Fruit fly (Drosophila melanogaster) whole organism, embryonic: ENCODE results near the gene Trf4-1.
A peak's percentile ranks its signal among the peaks of the same experiment; 100 is the strongest.

Source experiments
- CG10321 ChIP-seq: fragments of 200-800 bp; sonication (Bioruptor generic); IDR thresholded peaks from 2 replicates; pipeline ENCODE4 v1.3.6; 2022; ENCODE audit warnings: missing biosample characterization, missing genetic modification characterization
- CG10979 ChIP-seq: fragments of 200-800 bp; sonication (Bioruptor generic); optimal IDR thresholded peaks from 2 replicates; lab custom pipeline; 2018; ENCODE audit warnings: missing biosample characterization, mild to moderate bottlenecking, missing genetic modification characterization, moderate library complexity
- CG12391 ChIP-seq: fragments of 200-800 bp; sonication (Bioruptor generic); optimal IDR thresholded peaks from 3 replicates; lab custom pipeline; 2018; ENCODE audit warnings: missing biosample characterization, mild to moderate bottlenecking, missing genetic modification characterization, moderate library complexity
- CG12659 ChIP-seq: fragments of 200-800 bp; sonication (Bioruptor generic); optimal IDR thresholded peaks from 3 replicates; lab custom pipeline; 2017; ENCODE audit warnings: mild to moderate bottlenecking, missing biosample characterization, missing genetic modification reagents, missing genetic modification characterization
- CG15011 ChIP-seq: fragments of 200-800 bp; sonication (Bioruptor generic); optimal IDR thresholded peaks from 3 replicates; lab custom pipeline; 2018; ENCODE audit warnings: missing biosample characterization, mild to moderate bottlenecking, missing genetic modification characterization
- CG1602 ChIP-seq: fragments of 200-800 bp; sonication (Bioruptor generic); optimal IDR thresholded peaks from 3 replicates; lab custom pipeline; 2016; ENCODE audit warnings: missing biosample characterization, missing genetic modification characterization
- CG16815 ChIP-seq: fragments of 200-800 bp; sonication (Bioruptor generic); optimal IDR thresholded peaks from 3 replicates; lab custom pipeline; 2017; ENCODE audit warnings: missing biosample characterization, mild to moderate bottlenecking, missing genetic modification characterization
- CG17829 ChIP-seq: fragments of 200-800 bp; optimal IDR thresholded peaks from 2 replicates; lab custom pipeline; 2019; ENCODE audit warnings: missing biosample characterization, mild to moderate bottlenecking, missing genetic modification characterization, moderate library complexity
- CG18262 ChIP-seq: fragments of 200-800 bp; optimal IDR thresholded peaks from 3 replicates; lab custom pipeline; 2019; ENCODE audit warnings: missing biosample characterization, mild to moderate bottlenecking, missing genetic modification characterization, moderate library complexity
- CG2120 ChIP-seq: fragments of 200-800 bp; sonication (Bioruptor generic); optimal IDR thresholded peaks from 3 replicates; lab custom pipeline; 2016; ENCODE audit warnings: missing biosample characterization, missing genetic modification characterization
- CG3065 ChIP-seq: fragments of 200-800 bp; sonication (Bioruptor generic); optimal IDR thresholded peaks from 2 replicates; lab custom pipeline; 2016; ENCODE audit warnings: missing biosample characterization, missing genetic modification characterization
- CG32532 ChIP-seq: fragments of 200-800 bp; sonication (Bioruptor generic); IDR thresholded peaks from 2 replicates; pipeline ENCODE4 v1.3.6; 2022; ENCODE audit warnings: missing biosample characterization, missing genetic modification characterization
- CG4282 ChIP-seq: fragments of 200-800 bp; sonication (Bioruptor generic); optimal IDR thresholded peaks from 2 replicates; lab custom pipeline; 2016; ENCODE audit warnings: missing biosample characterization, missing genetic modification characterization
- CG6854 ChIP-seq: fragments of 200-800 bp; sonication (Bioruptor generic); optimal IDR thresholded peaks from 3 replicates; lab custom pipeline; 2017; ENCODE audit warnings: missing biosample characterization, mild to moderate bottlenecking, missing genetic modification characterization
- CG7745 ChIP-seq: fragments of 200-800 bp; sonication (Bioruptor generic); optimal IDR thresholded peaks from 2 replicates; lab custom pipeline; 2018; ENCODE audit warnings: missing biosample characterization, mild to moderate bottlenecking, missing genetic modification characterization, moderate library complexity
- CG8281 ChIP-seq: fragments of 200-800 bp; sonication (Bioruptor generic); optimal IDR thresholded peaks from 2 replicates; lab custom pipeline; 2018; ENCODE audit warnings: missing biosample characterization, mild to moderate bottlenecking, missing genetic modification characterization, moderate library complexity
- CG8944 ChIP-seq: fragments of 200-800 bp; sonication (Bioruptor generic); optimal IDR thresholded peaks from 3 replicates; lab custom pipeline; 2016; ENCODE audit warnings: missing biosample characterization, missing genetic modification characterization
- Dek ChIP-seq: fragments of 200-800 bp; sonication (Bioruptor generic); optimal IDR thresholded peaks from 3 replicates; lab custom pipeline; 2019; ENCODE audit warnings: missing biosample characterization, mild to moderate bottlenecking, missing genetic modification characterization, moderate library complexity
- Dref ChIP-seq: fragments of 200-800 bp; sonication (Bioruptor generic); IDR thresholded peaks from 2 replicates; pipeline ENCODE4 v1.3.6; 2022; ENCODE audit warnings: missing biosample characterization, missing genetic modification characterization
- ERR ChIP-seq: fragments of 200-800 bp; sonication (Bioruptor generic); optimal IDR thresholded peaks from 2 replicates; lab custom pipeline; 2016; ENCODE audit warnings: missing biosample characterization, missing genetic modification characterization
- Ets97D ChIP-seq: fragments of 200-800 bp; sonication (Bioruptor generic); optimal IDR thresholded peaks from 3 replicates; lab custom pipeline; 2016; ENCODE audit warnings: missing biosample characterization, missing genetic modification characterization
- Fer2 ChIP-seq: fragments of 200-800 bp; sonication (Bioruptor generic); optimal IDR thresholded peaks from 2 replicates; lab custom pipeline; 2018; ENCODE audit warnings: missing biosample characterization, mild to moderate bottlenecking, missing genetic modification characterization, moderate library complexity
- GATAe ChIP-seq: fragments of 200-800 bp; sonication (Bioruptor generic); conservative IDR thresholded peaks from 2 replicates; pipeline ENCODE4 v1.3.6; 2022; ENCODE audit warnings: missing biosample characterization, missing genetic modification characterization
- H15 ChIP-seq: fragments of 200-800 bp; sonication (Bioruptor generic); IDR thresholded peaks from 3 replicates; pipeline ENCODE4 v1.3.6; 2022; ENCODE audit warnings: missing biosample characterization, missing genetic modification characterization
- HLH4C ChIP-seq: fragments of 200-800 bp; sonication (Bioruptor generic); IDR thresholded peaks from 3 replicates; pipeline ENCODE4 v1.3.6; 2022; ENCODE audit warnings: missing biosample characterization, missing genetic modification characterization; ENCODE audit not compliant: partially characterized antibody
- Lhr ChIP-seq: fragments of 200-800 bp; sonication (Bioruptor generic); optimal IDR thresholded peaks from 3 replicates; lab custom pipeline; 2017; ENCODE audit warnings: mild to moderate bottlenecking, missing biosample characterization, missing genetic modification reagents, missing genetic modification characterization
- PHDP ChIP-seq: fragments of 200-800 bp; sonication (Bioruptor generic); optimal IDR thresholded peaks from 3 replicates; lab custom pipeline; 2018; ENCODE audit warnings: missing biosample characterization, mild to moderate bottlenecking, missing genetic modification characterization, moderate library complexity
- Stat92E ChIP-seq, 3 experiments: fragments of >200 bp in 2 of 3; fragments of 200-800 bp in 1 of 3; sonication (Bioruptor generic) in 1 of 3; optimal IDR thresholded peaks; 2 replicates each; lab custom pipeline; 2017 to 2019; ENCODE audit warnings: missing biosample characterization in 3 of 3, missing genetic modification characterization in 3 of 3, mild to moderate bottlenecking in 1 of 3, moderate library complexity in 1 of 3
- abd-A ChIP-seq: fragments of 200-800 bp; sonication (Bioruptor generic); optimal IDR thresholded peaks from 3 replicates; lab custom pipeline; 2019; ENCODE audit warnings: missing biosample characterization, mild to moderate bottlenecking, missing genetic modification characterization, moderate library complexity
- danr ChIP-seq: fragments of 200-800 bp; sonication (Bioruptor generic); IDR thresholded peaks from 2 replicates; pipeline ENCODE4 v1.3.6; 2022; ENCODE audit warnings: missing biosample characterization, missing genetic modification characterization
- dmrt11E ChIP-seq: fragments of 200-800 bp; sonication (Bioruptor generic); optimal IDR thresholded peaks from 3 replicates; lab custom pipeline; 2018; ENCODE audit warnings: missing biosample characterization, mild to moderate bottlenecking, missing genetic modification characterization, moderate library complexity
- eyg ChIP-seq: fragments of 200-800 bp; sonication (Bioruptor generic); optimal IDR thresholded peaks from 3 replicates; lab custom pipeline; 2016; ENCODE audit warnings: missing biosample characterization, missing genetic modification characterization
- fd102C ChIP-seq: fragments of 200-800 bp; sonication (Bioruptor generic); optimal IDR thresholded peaks from 2 replicates; lab custom pipeline; 2018; ENCODE audit warnings: missing biosample characterization, mild to moderate bottlenecking, missing genetic modification characterization, moderate library complexity
- fd96Cb ChIP-seq: fragments of 200-800 bp; sonication (Bioruptor generic); optimal IDR thresholded peaks from 2 replicates; lab custom pipeline; 2018; ENCODE audit warnings: missing biosample characterization, mild to moderate bottlenecking, missing genetic modification characterization, moderate library complexity
- ftz-f1 ChIP-seq: fragments of 200-800 bp; sonication (Bioruptor generic); optimal IDR thresholded peaks from 2 replicates; lab custom pipeline; 2016; ENCODE audit warnings: missing biosample characterization, missing genetic modification characterization
- gcm2 ChIP-seq: fragments of 200-800 bp; sonication (Bioruptor generic); optimal IDR thresholded peaks from 2 replicates; lab custom pipeline; 2016; ENCODE audit warnings: missing biosample characterization, missing genetic modification characterization
- gem ChIP-seq: fragments of 200-800 bp; sonication (Bioruptor generic); optimal IDR thresholded peaks from 2 replicates; lab custom pipeline; 2019; ENCODE audit warnings: missing biosample characterization, mild to moderate bottlenecking, missing genetic modification characterization, moderate library complexity
- gfzf ChIP-seq: fragments of 200-800 bp; sonication (Bioruptor generic); optimal IDR thresholded peaks from 2 replicates; lab custom pipeline; 2016; ENCODE audit warnings: missing biosample characterization, mild to moderate bottlenecking, missing genetic modification characterization, moderate library complexity
- grau ChIP-seq: fragments of 200-800 bp; optimal IDR thresholded peaks from 3 replicates; lab custom pipeline; 2019; ENCODE audit warnings: missing biosample characterization, mild to moderate bottlenecking, missing genetic modification characterization, moderate library complexity
- h ChIP-seq: fragments of >200 bp; optimal IDR thresholded peaks from 2 replicates; lab custom pipeline; 2017
- insv ChIP-seq, 2 experiments: fragments of 200-800 bp; sonication (Bioruptor generic); optimal IDR thresholded peaks; 3 replicates each; lab custom pipeline; 2016 to 2018; ENCODE audit warnings: missing biosample characterization in 2 of 2, missing genetic modification characterization in 2 of 2
- kay ChIP-seq: fragments of 200-800 bp; sonication (Bioruptor generic); optimal IDR thresholded peaks from 2 replicates; lab custom pipeline; 2016; ENCODE audit warnings: missing biosample characterization, missing genetic modification characterization
- lilli ChIP-seq: fragments of 200-800 bp; sonication (Bioruptor generic); optimal IDR thresholded peaks from 3 replicates; lab custom pipeline; 2016; ENCODE audit warnings: missing biosample characterization, missing genetic modification characterization
- pros ChIP-seq: fragments of 200-800 bp; sonication (Bioruptor generic); optimal IDR thresholded peaks from 3 replicates; lab custom pipeline; 2019; ENCODE audit warnings: missing biosample characterization, mild to moderate bottlenecking, missing genetic modification characterization, moderate library complexity
- psq ChIP-seq: fragments of 200-800 bp; sonication (Bioruptor generic); optimal IDR thresholded peaks from 2 replicates; lab custom pipeline; 2017; ENCODE audit warnings: missing biosample characterization, missing genetic modification characterization
- repo ChIP-seq: fragments of 200-800 bp; sonication (Bioruptor generic); optimal IDR thresholded peaks from 2 replicates; lab custom pipeline; 2016; ENCODE audit warnings: missing biosample characterization, missing genetic modification characterization
- scrt ChIP-seq: fragments of 200-800 bp; sonication (Bioruptor generic); optimal IDR thresholded peaks from 2 replicates; lab custom pipeline; 2018; ENCODE audit warnings: missing biosample characterization, mild to moderate bottlenecking, missing genetic modification characterization, moderate library complexity
- sob ChIP-seq: fragments of 200-800 bp; sonication (Bioruptor generic); IDR thresholded peaks from 2 replicates; pipeline ENCODE4 v1.3.6; 2022; ENCODE audit warnings: missing biosample characterization, missing genetic modification characterization
- trh ChIP-seq: fragments of 200-800 bp; sonication (Bioruptor generic); optimal IDR thresholded peaks from 2 replicates; lab custom pipeline; 2016; ENCODE audit warnings: missing biosample characterization, missing genetic modification characterization
- ttk ChIP-seq: fragments of 200-800 bp; sonication (Bioruptor generic); IDR thresholded peaks from 2 replicates; pipeline ENCODE4 v2.1.2; 2022; ENCODE audit warnings: missing biosample characterization, missing genetic modification characterization
- unpg ChIP-seq: fragments of 200-800 bp; sonication (Bioruptor generic); optimal IDR thresholded peaks from 3 replicates; lab custom pipeline; 2018; ENCODE audit warnings: missing biosample characterization, mild to moderate bottlenecking, missing genetic modification characterization, moderate library complexity

The Trf4-1 gene

DNA sequence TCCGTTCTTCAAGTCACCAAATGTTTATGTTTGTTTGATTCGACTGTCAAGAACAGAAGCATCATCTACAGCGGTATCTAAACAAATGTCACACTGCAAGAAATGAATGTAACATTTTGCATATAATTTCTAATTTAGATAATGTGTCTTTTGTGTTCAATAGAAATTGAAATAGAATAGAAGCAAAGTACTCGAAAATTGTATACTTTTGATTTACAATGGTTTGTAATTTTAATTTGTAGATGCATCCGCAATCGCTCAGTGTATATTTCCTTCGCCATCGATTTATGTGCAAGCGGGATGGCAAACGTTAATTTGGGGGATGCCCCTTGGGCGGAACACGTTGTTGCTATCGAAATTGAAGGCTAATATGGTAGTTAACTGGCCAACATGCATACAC, 21.9 kb upstream of the Trf4-1 start (continued):
- TF ChIP-seq ftz-f1 (GFP tag; lab: Kevin White, UChicago) = no peak
- peak; percentile 71 for TF ChIP-seq CG10979 (tag; lab: Kevin White, UChicago)
- TF ChIP-seq CG32532 (GFP tag; lab: Robert Waterston, UW) = peak; percentile 68
- peak; percentile 27 for TF ChIP-seq CG1602 (GFP tag; lab: Kevin White, UChicago)
- peak; percentile 70 for TF ChIP-seq fd96Cb (tag; lab: Kevin White, UChicago)
- TF ChIP-seq CG2120 (GFP tag; lab: Kevin White, UChicago) = peak; percentile 61
- peak; percentile 33 for TF ChIP-seq scrt (GFP tag; lab: Kevin White, UChicago)
- peak; percentile 72 for TF ChIP-seq H15
- TF ChIP-seq pros (GFP tag; lab: Kevin White, UChicago) = no peak
- TF ChIP-seq trh = peak; percentile 26
- TF ChIP-seq eyg (GFP tag; lab: Kevin White, UChicago) = peak; percentile 8
- TF ChIP-seq CG6854 = no peak
- no peak for TF ChIP-seq danr
- TF ChIP-seq Lhr (GFP tag; lab: Kevin White, UChicago) = no peak
- TF ChIP-seq ERR (GFP tag; lab: Kevin White, UChicago) = peak; percentile 41
- TF ChIP-seq CG18262 = peak; percentile 68
- no peak for TF ChIP-seq GATAe (GFP tag; lab: Robert Waterston, UW)
- peak; percentile 64 for TF ChIP-seq dmrt11E (tag; lab: Kevin White, UChicago)
- TF ChIP-seq CG4282 (GFP tag; lab: Kevin White, UChicago) = no peak
- TF ChIP-seq grau = peak; percentile 67
- peak; percentile 48 for TF ChIP-seq CG12659 (GFP tag; lab: Kevin White, UChicago)
- TF ChIP-seq ttk (GFP tag; lab: Robert Waterston, UW) = no peak
- TF ChIP-seq Fer2 (tag; lab: Kevin White, UChicago) = no peak
- no peak for TF ChIP-seq HLH4C (GFP tag; lab: Robert Waterston, UW)
- peak; percentile 78 for TF ChIP-seq unpg (GFP tag; lab: Kevin White, UChicago)
- no peak for TF ChIP-seq CG7745 (tag; lab: Kevin White, UChicago)
- TF ChIP-seq h (lab: Kevin White, UChicago) = no peak
- TF ChIP-seq PHDP (tag; lab: Kevin White, UChicago) = peak; percentile 68
- no peak for TF ChIP-seq abd-A (tag; lab: Kevin White, UChicago)
- TF ChIP-seq CG15011 (GFP tag; lab: Kevin White, UChicago) = peak; percentile 13
- no peak for TF ChIP-seq CG3065
- TF ChIP-seq CG12391 (tag; lab: Kevin White, UChicago) = peak; percentile 74
- TF ChIP-seq gcm2 (GFP tag; lab: Kevin White, UChicago) = no peak
- no peak for TF ChIP-seq repo
- peak; percentile 37 for TF ChIP-seq Dek (tag; lab: Kevin White, UChicago)
- peak; percentile 39 for TF ChIP-seq CG8281 (tag; lab: Kevin White, UChicago)
- peak; percentile 72 for TF ChIP-seq CG17829 (tag; lab: Kevin White, UChicago)
- TF ChIP-seq CG8944 (GFP tag; lab: Kevin White, UChicago) = no peak
- no peak for TF ChIP-seq insv (GFP tag; optimal IDR thresholded peaks at IDR 0.05; lab: Kevin White, UChicago)
- TF ChIP-seq fd102C (GFP tag; lab: Kevin White, UChicago) = no peak
- TF ChIP-seq lilli (GFP tag; lab: Kevin White, UChicago) = peak; percentile 60
- TF ChIP-seq Dref (GFP tag; lab: Robert Waterston, UW) = no peak
- TF ChIP-seq CG16815 = peak; percentile 21
- no peak for TF ChIP-seq gfzf (GFP tag; lab: Kevin White, UChicago)
- TF ChIP-seq CG10321 (GFP tag; lab: Robert Waterston, UW) = no peak
- TF ChIP-seq Ets97D (GFP tag; lab: Kevin White, UChicago) = no peak
- TF ChIP-seq kay (GFP tag; lab: Kevin White, UChicago) = peak; percentile 9
- TF ChIP-seq Stat92E (GFP tag; optimal IDR thresholded peaks at IDR 0.05; lab: Kevin White, UChicago) = no peak
- peak; percentile 77 for TF ChIP-seq sob (GFP tag; lab: Robert Waterston, UW)
- TF ChIP-seq psq (GFP tag; lab: Kevin White, UChicago) = no peak
- TF ChIP-seq gem = peak; percentile 79
